Worm (Caenorhabditis elegans) whole organism, L1 larva: ENCODE measurements around the gene str-240.

Source experiments
- C04F5.9 ChIP-seq: sonication (generic microtip); optimal IDR thresholded peaks from 2 replicates; lab custom pipeline; 2016; ENCODE audit warnings: missing genetic modification characterization, missing compliant biosample characterization
- Y116A8C.19 ChIP-seq: sonication (generic microtip); optimal IDR thresholded peaks from 2 replicates; lab custom pipeline; 2016; ENCODE audit warnings: missing compliant biosample characterization, missing genetic modification characterization, borderline replicate concordance
- ets-5 ChIP-seq: fragments of 200-800 bp; sonication (Bioruptor generic); IDR thresholded peaks from 2 replicates; pipeline ENCODE4 v1.3.6; 2022; ENCODE audit warnings: missing genetic modification characterization, missing compliant biosample characterization
- lin-15B ChIP-seq: fragments of 150-350 bp; sonication (generic microtip); optimal IDR thresholded peaks from 3 replicates; lab custom pipeline; 2014; ENCODE audit warnings: missing biosample characterization, missing genetic modification characterization
- mab-9 ChIP-seq: fragments of 200-800 bp; sonication (Bioruptor generic); IDR thresholded peaks from 2 replicates; pipeline ENCODE4 v1.3.6; 2022; ENCODE audit warnings: missing genetic modification reagents, missing genetic modification characterization, missing compliant biosample characterization
- nhr-47 ChIP-seq: sonication (generic microtip); optimal IDR thresholded peaks from 2 replicates; lab custom pipeline; 2016; ENCODE audit warnings: mild to moderate bottlenecking, missing genetic modification characterization, moderate library complexity, missing compliant biosample characterization
- nhr-90 ChIP-seq: sonication (generic microtip); optimal IDR thresholded peaks from 2 replicates; lab custom pipeline; 2016; ENCODE audit warnings: mild to moderate bottlenecking, missing genetic modification characterization, missing compliant biosample characterization; ENCODE audit not compliant: poor library complexity
- swsn-7 ChIP-seq: sonication (generic microtip); optimal IDR thresholded peaks from 2 replicates; lab custom pipeline; 2016; ENCODE audit warnings: missing genetic modification characterization, missing compliant biosample characterization
- zip-4 ChIP-seq: fragments of 200-800 bp; sonication (Bioruptor generic); optimal IDR thresholded peaks from 2 replicates; lab custom pipeline; 2018; ENCODE audit warnings: mild to moderate bottlenecking, missing genetic modification characterization, moderate library complexity, missing compliant biosample characterization
- ztf-4 ChIP-seq: fragments of 150-350 bp; optimal IDR thresholded peaks from 2 replicates; lab custom pipeline; 2014; ENCODE audit warnings: missing biosample characterization, missing genetic modification characterization

Gene str-240

ce11 chrV:1471078-1471969 is 50.4 kb downstream of the str-240 start (continued):
- TF ChIP-seq nhr-47 (peak; percentile 83), ets-5 (GFP tag; lab: Robert Waterston, UW) (no peak), C04F5.9 (no peak), swsn-7 (tag; lab: Kevin White, UChicago) (peak; percentile 71), lin-15B (tag; lab: Kevin White, UChicago) (peak; percentile 86), mab-9 (GFP tag; lab: Robert Waterston, UW) (no peak), nhr-90 (tag; lab: Kevin White, UChicago) (peak; percentile 42), Y116A8C.19 (no peak), zip-4 (GFP tag; lab: Kevin White, UChicago) (peak; percentile 21), ztf-4 (tag; lab: Kevin White, UChicago) (no peak)
